Fruit fly (Drosophila melanogaster) whole organism, embryonic: ENCODE results near the gene CG5727.

ENCODE experiments used
- Bdp1 ChIP-seq: fragments of 200-800 bp; sonication (Bioruptor generic); optimal IDR thresholded peaks from 3 replicates; lab custom pipeline; 2016; ENCODE audit warnings: missing biosample characterization, missing genetic modification characterization
- Blimp-1 ChIP-seq: fragments of 200-800 bp; sonication (Bioruptor generic); optimal IDR thresholded peaks from 3 replicates; lab custom pipeline; 2018; ENCODE audit warnings: missing biosample characterization, missing genetic modification characterization, mild to moderate bottlenecking, moderate library complexity, missing genetic modification reagents
- CG10147 ChIP-seq: fragments of 200-800 bp; sonication (Bioruptor generic); optimal IDR thresholded peaks from 2 replicates; lab custom pipeline; 2019; ENCODE audit warnings: missing biosample characterization, mild to moderate bottlenecking, missing genetic modification characterization, moderate library complexity
- CG10267 ChIP-seq: fragments of 200-800 bp; sonication (Bioruptor generic); optimal IDR thresholded peaks from 2 replicates; lab custom pipeline; 2018; ENCODE audit warnings: missing biosample characterization, mild to moderate bottlenecking, missing genetic modification characterization, moderate library complexity
- CG10431 ChIP-seq: fragments of 200-800 bp; sonication (Bioruptor generic); optimal IDR thresholded peaks from 3 replicates; lab custom pipeline; 2018; ENCODE audit warnings: missing biosample characterization, mild to moderate bottlenecking, missing genetic modification characterization
- CG10654 ChIP-seq: fragments of 200-800 bp; sonication (Bioruptor generic); optimal IDR thresholded peaks from 2 replicates; lab custom pipeline; 2016; ENCODE audit warnings: missing biosample characterization, missing genetic modification characterization
- CG11696 ChIP-seq: fragments of 200-800 bp; sonication (Bioruptor generic); IDR thresholded peaks from 2 replicates; pipeline ENCODE4 v1.3.6; 2022; ENCODE audit warnings: missing biosample characterization, missing genetic modification characterization
- CG11723 ChIP-seq: fragments of 200-800 bp; sonication (Bioruptor generic); optimal IDR thresholded peaks from 2 replicates; lab custom pipeline; 2017; ENCODE audit warnings: missing biosample characterization, mild to moderate bottlenecking, missing genetic modification characterization
- CG12071 ChIP-seq: fragments of 200-800 bp; sonication (Bioruptor generic); optimal IDR thresholded peaks from 3 replicates; lab custom pipeline; 2018; ENCODE audit warnings: missing biosample characterization, mild to moderate bottlenecking, missing genetic modification characterization
- CG12236 ChIP-seq: fragments of 200-800 bp; sonication (Bioruptor generic); optimal IDR thresholded peaks from 2 replicates; lab custom pipeline; 2016; ENCODE audit warnings: missing biosample characterization, missing genetic modification characterization
- CG13624 ChIP-seq: fragments of 200-800 bp; sonication (Bioruptor generic); optimal IDR thresholded peaks from 2 replicates; lab custom pipeline; 2016; ENCODE audit warnings: missing biosample characterization, missing genetic modification characterization
- CG17829 ChIP-seq: fragments of 200-800 bp; optimal IDR thresholded peaks from 2 replicates; lab custom pipeline; 2019; ENCODE audit warnings: missing biosample characterization, mild to moderate bottlenecking, missing genetic modification characterization, moderate library complexity
- CG18262 ChIP-seq: fragments of 200-800 bp; optimal IDR thresholded peaks from 3 replicates; lab custom pipeline; 2019; ENCODE audit warnings: missing biosample characterization, mild to moderate bottlenecking, missing genetic modification characterization, moderate library complexity
- CG31365 ChIP-seq: fragments of 200-800 bp; sonication (Bioruptor generic); optimal IDR thresholded peaks from 2 replicates; lab custom pipeline; 2018; ENCODE audit warnings: missing biosample characterization, mild to moderate bottlenecking, missing genetic modification characterization
- CG31441 ChIP-seq: fragments of 200-800 bp; sonication (Bioruptor generic); IDR thresholded peaks from 2 replicates; pipeline ENCODE4 v1.3.6; 2022; ENCODE audit warnings: missing biosample characterization, missing genetic modification characterization
- CG4617 ChIP-seq: fragments of 200-800 bp; sonication (Bioruptor generic); optimal IDR thresholded peaks from 3 replicates; lab custom pipeline; 2016; ENCODE audit warnings: missing biosample characterization, missing genetic modification characterization, borderline replicate concordance
- CG4820 ChIP-seq: fragments of 200-800 bp; sonication (Bioruptor generic); optimal IDR thresholded peaks from 3 replicates; lab custom pipeline; 2016; ENCODE audit warnings: missing biosample characterization, missing genetic modification characterization
- CG6854 ChIP-seq: fragments of 200-800 bp; sonication (Bioruptor generic); optimal IDR thresholded peaks from 3 replicates; lab custom pipeline; 2017; ENCODE audit warnings: missing biosample characterization, mild to moderate bottlenecking, missing genetic modification characterization
- CG7271 ChIP-seq: fragments of 200-800 bp; sonication (Bioruptor generic); optimal IDR thresholded peaks from 2 replicates; lab custom pipeline; 2018; ENCODE audit warnings: missing biosample characterization, mild to moderate bottlenecking, missing genetic modification characterization, moderate library complexity
- CG8281 ChIP-seq: fragments of 200-800 bp; sonication (Bioruptor generic); optimal IDR thresholded peaks from 2 replicates; lab custom pipeline; 2018; ENCODE audit warnings: missing biosample characterization, mild to moderate bottlenecking, missing genetic modification characterization, moderate library complexity
- CG9932 ChIP-seq: fragments of 200-800 bp; sonication (Bioruptor generic); IDR thresholded peaks from 2 replicates; pipeline ENCODE4 v1.3.6; 2022; ENCODE audit warnings: missing biosample characterization, missing genetic modification characterization
- Camta ChIP-seq: fragments of 200-800 bp; sonication (Bioruptor generic); optimal IDR thresholded peaks from 2 replicates; lab custom pipeline; 2016; ENCODE audit warnings: missing biosample characterization, missing genetic modification characterization
- Dip2 ChIP-seq: fragments of 200-800 bp; sonication (Bioruptor generic); IDR thresholded peaks from 2 replicates; pipeline ENCODE4 v1.3.6; 2022; ENCODE audit warnings: missing biosample characterization, missing genetic modification characterization
- Dref ChIP-seq: fragments of 200-800 bp; sonication (Bioruptor generic); IDR thresholded peaks from 2 replicates; pipeline ENCODE4 v1.3.6; 2022; ENCODE audit warnings: missing biosample characterization, missing genetic modification characterization
- E2f2 ChIP-seq: fragments of 200-800 bp; sonication (Bioruptor generic); IDR thresholded peaks from 2 replicates; pipeline ENCODE4 v1.3.6; 2022; ENCODE audit warnings: missing biosample characterization, missing genetic modification characterization
- Fer1 ChIP-seq: fragments of 200-800 bp; sonication (Bioruptor generic); optimal IDR thresholded peaks from 2 replicates; lab custom pipeline; 2017; ENCODE audit warnings: missing biosample characterization, mild to moderate bottlenecking, missing genetic modification characterization
- H15 ChIP-seq: fragments of 200-800 bp; sonication (Bioruptor generic); IDR thresholded peaks from 3 replicates; pipeline ENCODE4 v1.3.6; 2022; ENCODE audit warnings: missing biosample characterization, missing genetic modification characterization
- Lim3 ChIP-seq: fragments of 200-800 bp; sonication (Bioruptor generic); IDR thresholded peaks from 2 replicates; pipeline ENCODE4 v1.3.6; 2022; ENCODE audit warnings: missing biosample characterization, missing genetic modification characterization
- MBD-R2 ChIP-seq: fragments of 200-800 bp; sonication (Bioruptor generic); IDR thresholded peaks from 2 replicates; pipeline ENCODE4 v1.3.6; 2022; ENCODE audit warnings: missing biosample characterization, missing genetic modification characterization
- Mad ChIP-seq: fragments of 200-800 bp; sonication (Bioruptor generic); optimal IDR thresholded peaks from 2 replicates; lab custom pipeline; 2016; ENCODE audit warnings: missing biosample characterization, missing genetic modification characterization
- Meics ChIP-seq: fragments of 200-800 bp; sonication (Bioruptor generic); optimal IDR thresholded peaks from 2 replicates; lab custom pipeline; 2017; ENCODE audit warnings: missing biosample characterization, mild to moderate bottlenecking, missing genetic modification characterization
- Pdp1 ChIP-seq, 2 experiments: fragments of 200-800 bp; sonication (Bioruptor generic); optimal IDR thresholded peaks; 3 replicates each; lab custom pipeline; 2016; ENCODE audit warnings: missing biosample characterization in 2 of 2, missing genetic modification characterization in 2 of 2, mild to moderate bottlenecking in 1 of 2, moderate library complexity in 1 of 2
- YL-1 ChIP-seq: fragments of 200-800 bp; sonication (Bioruptor generic); optimal IDR thresholded peaks from 3 replicates; lab custom pipeline; 2017; ENCODE audit warnings: missing biosample characterization, mild to moderate bottlenecking, missing genetic modification characterization
- ash1 ChIP-seq: fragments of 200-800 bp; sonication (Bioruptor generic); optimal IDR thresholded peaks from 2 replicates; lab custom pipeline; 2018; ENCODE audit warnings: missing biosample characterization, mild to moderate bottlenecking, missing genetic modification characterization
- bcd ChIP-seq: fragments of 200-800 bp; sonication (Bioruptor generic); optimal IDR thresholded peaks from 2 replicates; lab custom pipeline; 2017; ENCODE audit warnings: missing biosample characterization, mild to moderate bottlenecking, missing genetic modification characterization
- ci ChIP-seq: fragments of 200-800 bp; sonication (Bioruptor generic); IDR thresholded peaks from 3 replicates; pipeline ENCODE4 v1.3.6; 2022; ENCODE audit warnings: missing biosample characterization, missing genetic modification characterization
- fru ChIP-seq: fragments of >200 bp; optimal IDR thresholded peaks from 2 replicates; lab custom pipeline; 2017
- gfzf ChIP-seq: fragments of 200-800 bp; sonication (Bioruptor generic); optimal IDR thresholded peaks from 2 replicates; lab custom pipeline; 2016; ENCODE audit warnings: missing biosample characterization, mild to moderate bottlenecking, missing genetic modification characterization, moderate library complexity
- grau ChIP-seq: fragments of 200-800 bp; optimal IDR thresholded peaks from 3 replicates; lab custom pipeline; 2019; ENCODE audit warnings: missing biosample characterization, mild to moderate bottlenecking, missing genetic modification characterization, moderate library complexity
- gsb ChIP-seq: fragments of 200-800 bp; sonication (Bioruptor generic); IDR thresholded peaks from 2 replicates; pipeline ENCODE4 v1.3.6; 2022; ENCODE audit warnings: missing biosample characterization, missing genetic modification characterization
- jigr1 ChIP-seq: fragments of 200-800 bp; sonication (Bioruptor generic); IDR thresholded peaks from 3 replicates; pipeline ENCODE4 v1.3.6; 2022; ENCODE audit warnings: missing biosample characterization, missing genetic modification characterization
- mld ChIP-seq: fragments of 200-800 bp; sonication (Bioruptor generic); IDR thresholded peaks from 3 replicates; pipeline ENCODE4 v1.3.6; 2022; ENCODE audit warnings: missing biosample characterization, missing genetic modification characterization; ENCODE audit not compliant: partially characterized antibody
- nom ChIP-seq: fragments of 200-800 bp; sonication (Bioruptor generic); optimal IDR thresholded peaks from 2 replicates; lab custom pipeline; 2017; ENCODE audit warnings: missing biosample characterization, missing genetic modification characterization, mild to moderate bottlenecking, moderate library complexity, missing genetic modification reagents
- phol ChIP-seq: fragments of 200-800 bp; sonication (Bioruptor generic); optimal IDR thresholded peaks from 3 replicates; lab custom pipeline; 2018; ENCODE audit warnings: missing biosample characterization, mild to moderate bottlenecking, missing genetic modification characterization, moderate library complexity
- pzg ChIP-seq: fragments of 200-800 bp; sonication (Bioruptor generic); optimal IDR thresholded peaks from 3 replicates; lab custom pipeline; 2018; ENCODE audit warnings: missing biosample characterization, mild to moderate bottlenecking, missing genetic modification characterization, moderate library complexity
- row ChIP-seq: fragments of 200-800 bp; sonication (Bioruptor generic); IDR thresholded peaks from 3 replicates; pipeline ENCODE4 v1.3.6; 2022; ENCODE audit warnings: missing biosample characterization, missing genetic modification characterization
- run ChIP-seq: fragments of 200-800 bp; sonication (Bioruptor generic); optimal IDR thresholded peaks from 3 replicates; lab custom pipeline; 2018; ENCODE audit warnings: missing biosample characterization, mild to moderate bottlenecking, missing genetic modification characterization
- tll ChIP-seq, 2 experiments: fragments of 200-800 bp in 1 of 2; fragments of >200 bp in 1 of 2; sonication (Bioruptor generic) in 1 of 2; optimal IDR thresholded peaks; 2 replicates each; lab custom pipeline; 2017 to 2019; ENCODE audit warnings: missing biosample characterization in 2 of 2, missing genetic modification characterization in 2 of 2, mild to moderate bottlenecking in 1 of 2, moderate library complexity in 1 of 2
- ttk ChIP-seq: fragments of 200-800 bp; sonication (Bioruptor generic); IDR thresholded peaks from 2 replicates; pipeline ENCODE4 v2.1.2; 2022; ENCODE audit warnings: missing biosample characterization, missing genetic modification characterization
- tx ChIP-seq: fragments of 200-800 bp; sonication (Bioruptor generic); optimal IDR thresholded peaks from 2 replicates; lab custom pipeline; 2016; ENCODE audit warnings: missing biosample characterization, missing genetic modification characterization
- unc-4 ChIP-seq: fragments of 200-800 bp; sonication (Bioruptor generic); IDR thresholded peaks from 2 replicates; pipeline ENCODE4 v1.3.6; 2022; ENCODE audit warnings: missing biosample characterization, missing genetic modification characterization; ENCODE audit not compliant: partially characterized antibody

The CG5727 gene

DNA sequence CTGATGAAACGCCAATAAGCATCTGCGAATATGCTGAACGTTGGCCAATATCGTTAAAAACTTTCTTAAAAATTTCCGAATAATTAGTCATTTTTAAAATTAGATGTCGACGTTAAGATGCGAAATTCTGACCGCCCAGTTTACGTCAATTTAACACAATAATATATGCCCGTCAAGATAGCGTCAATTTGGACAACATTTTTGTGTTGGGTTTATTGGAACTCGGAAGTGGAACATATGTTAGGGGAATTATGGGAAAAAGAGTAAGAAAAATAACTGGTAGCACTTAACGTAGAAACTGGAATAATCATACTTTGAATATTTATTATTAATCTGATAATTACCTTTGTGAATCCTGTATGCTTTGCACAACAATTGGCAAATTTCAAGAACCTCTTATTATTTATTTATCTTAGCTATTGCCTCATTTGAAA lies 45.3 kb upstream of the CG5727 start, which contains the start of gene CG5676 (continued):
- TF ChIP-seq CG10267 (tag; lab: Kevin White, UChicago) = peak; percentile 17
- TF ChIP-seq YL-1 (GFP tag; lab: Kevin White, UChicago) = peak; percentile 46
- peak; percentile 16 for TF ChIP-seq CG13624 (GFP tag; lab: Kevin White, UChicago)
- no peak for TF ChIP-seq ttk
- TF ChIP-seq pzg (GFP tag; lab: Kevin White, UChicago) = peak; percentile 71
- TF ChIP-seq bcd (GFP tag; lab: Kevin White, UChicago) = no peak
- TF ChIP-seq tll (GFP tag; optimal IDR thresholded peaks at IDR 0.05; lab: Kevin White, UChicago) = no peak
- no peak for TF ChIP-seq CG31365 (tag; lab: Kevin White, UChicago)
- no peak for TF ChIP-seq grau (tag; lab: Kevin White, UChicago)
- peak; percentile 4 for TF ChIP-seq nom
- TF ChIP-seq CG11723 = peak; percentile 51
- peak; percentile 39 for TF ChIP-seq gfzf (GFP tag; lab: Kevin White, UChicago)
- TF ChIP-seq CG10431 (GFP tag; lab: Kevin White, UChicago) = no peak
- no peak for TF ChIP-seq CG10654 (GFP tag; lab: Kevin White, UChicago)
- TF ChIP-seq Dip2 (GFP tag; lab: Robert Waterston, UW) = no peak
- TF ChIP-seq gsb (GFP tag; lab: Robert Waterston, UW) = no peak
- no peak for TF ChIP-seq CG12236 (GFP tag; lab: Kevin White, UChicago)
- TF ChIP-seq CG8281 (tag; lab: Kevin White, UChicago) = no peak
- TF ChIP-seq jigr1 (GFP tag; lab: Robert Waterston, UW) = no peak
- TF ChIP-seq CG17829 (tag; lab: Kevin White, UChicago) = no peak
- no peak for TF ChIP-seq run (tag; lab: Kevin White, UChicago)
- TF ChIP-seq ash1 = no peak
- no peak for TF ChIP-seq Dref
- peak; percentile 23 for TF ChIP-seq CG7271 (tag; lab: Kevin White, UChicago)
- no peak for TF ChIP-seq ci (GFP tag; lab: Robert Waterston, UW)
- TF ChIP-seq Mad (GFP tag; lab: Kevin White, UChicago) = no peak
- no peak for TF ChIP-seq Lim3 (GFP tag; lab: Robert Waterston, UW)
- no peak for TF ChIP-seq unc-4 (GFP tag; lab: Robert Waterston, UW)
- TF ChIP-seq phol (tag; lab: Kevin White, UChicago) = peak; percentile 26
- TF ChIP-seq CG12071 = no peak
- TF ChIP-seq CG9932 (GFP tag; lab: Robert Waterston, UW) = no peak
- peak; percentile 70 for TF ChIP-seq MBD-R2
- TF ChIP-seq CG10147 (GFP tag; lab: Kevin White, UChicago) = no peak
- no peak for TF ChIP-seq tx (GFP tag; lab: Kevin White, UChicago)
- TF ChIP-seq Blimp-1 (GFP tag; lab: Kevin White, UChicago) = no peak
- TF ChIP-seq CG4820 = no peak
- peak; percentile 19 for TF ChIP-seq Fer1 (GFP tag; lab: Kevin White, UChicago)
- TF ChIP-seq CG6854 (GFP tag; lab: Kevin White, UChicago) = no peak
- TF ChIP-seq Meics (GFP tag; lab: Kevin White, UChicago) = no peak
- TF ChIP-seq CG18262 (tag; lab: Kevin White, UChicago) = peak; percentile 4
- no peak for TF ChIP-seq fru (lab: Kevin White, UChicago)
- 0 out of 2 replicates have a peak, but pooled peaks have one; percentile 8 for TF ChIP-seq E2f2
- TF ChIP-seq Camta = no peak
- TF ChIP-seq H15 (GFP tag; lab: Robert Waterston, UW) = no peak
- no peak for TF ChIP-seq CG31441
- no peak for TF ChIP-seq CG11696 (GFP tag; lab: Robert Waterston, UW)
- TF ChIP-seq Pdp1 (GFP tag; optimal IDR thresholded peaks at IDR 0.05; lab: Kevin White, UChicago) = peak in 1 of 2 experiments; percentile 74
- TF ChIP-seq Bdp1 (GFP tag; lab: Kevin White, UChicago) = no peak
- peak; percentile 15 for TF ChIP-seq CG4617
- no peak for TF ChIP-seq mld (GFP tag; lab: Robert Waterston, UW)
- peak; percentile 50; the same call in 1 of the 3 replicates for TF ChIP-seq row
